Fruit fly (Drosophila melanogaster): Measurements from ENCODE around the gene CG31917.

CG31917 gene

dm6 chr2L:4998571-4999191 lies 12.0 kb downstream of the CG31917 start (continued):
- TF ChIP-seq Trl (optimal IDR thresholded peaks at IDR 0.05) = peak; percentile 23 to 55
- no peak for TF ChIP-seq Trl (GFP tag; optimal IDR thresholded peaks at IDR 0.05)
- TF ChIP-seq GATAe (GFP tag; conservative IDR thresholded peaks at IDR 0.05) = 0 out of 2 replicates have a peak, but pooled peaks have one; percentile 29
- TF ChIP-seq gcm (GFP tag; optimal IDR thresholded peaks at IDR 0.05) = peak; percentile 46
- no peak for TF ChIP-seq CG10209 (GFP tag; optimal IDR thresholded peaks at IDR 0.05)
- no peak for TF ChIP-seq CG30431 (GFP tag; optimal IDR thresholded peaks at IDR 0.05)
- peak; percentile 51 for TF ChIP-seq pros (GFP tag; optimal IDR thresholded peaks at IDR 0.05)
- TF ChIP-seq CG2199 (GFP tag; IDR thresholded peaks at IDR 0.05) = no peak; the same call in 2 of the 3 replicates
- TF ChIP-seq sug (tag; optimal IDR thresholded peaks at IDR 0.05) = peak; percentile 40
- peak; percentile 47 for TF ChIP-seq mirr (GFP tag; optimal IDR thresholded peaks at IDR 0.05)
- TF ChIP-seq fd96Cb (tag; optimal IDR thresholded peaks at IDR 0.05) = no peak
- no peak for TF ChIP-seq Eip74EF (GFP tag; optimal IDR thresholded peaks at IDR 0.05)
- no peak for TF ChIP-seq sqz (GFP tag; optimal IDR thresholded peaks at IDR 0.05)
- TF ChIP-seq btn (GFP tag; optimal IDR thresholded peaks at IDR 0.05) = no peak
- no peak for TF ChIP-seq org-1 (GFP tag; optimal IDR thresholded peaks at IDR 0.05)
- TF ChIP-seq CG12219 (GFP tag; optimal IDR thresholded peaks at IDR 0.05) = no peak
- no peak for TF ChIP-seq en (GFP tag; optimal IDR thresholded peaks at IDR 0.05)
- no peak for TF ChIP-seq Dip3 (GFP tag; optimal IDR thresholded peaks at IDR 0.05)
- TF ChIP-seq vvl (GFP tag; IDR thresholded peaks at IDR 0.05) = no peak

- TF ChIP-seq BEAF-32 (GFP tag; optimal IDR thresholded peaks at IDR 0.05) (peak; percentile 19), Hand (GFP tag; optimal IDR thresholded peaks at IDR 0.05) (no peak), chinmo (GFP tag; IDR thresholded peaks at IDR 0.05; ENCODE audit: partially characterized antibody) (no peak), nerfin-1 (tag; optimal IDR thresholded peaks at IDR 0.05) (no peak), Sin3A (optimal IDR thresholded peaks at IDR 0.05) (no peak), ind (GFP tag; optimal IDR thresholded peaks at IDR 0.05) (no peak), row (GFP tag; IDR thresholded peaks at IDR 0.05) (no peak), ems (GFP tag; optimal IDR thresholded peaks at IDR 0.05) (no peak), Ssrp (tag; optimal IDR thresholded peaks at IDR 0.05) (peak; percentile 14), CG6654 (GFP tag; optimal IDR thresholded peaks at IDR 0.05) (no peak), slp2 (GFP tag; optimal IDR thresholded peaks at IDR 0.05) (no peak), CHES-1-like (GFP tag; optimal IDR thresholded peaks at IDR 0.05) (no peak), da (GFP tag; optimal IDR thresholded peaks at IDR 0.05) (no peak), ro (GFP tag; IDR thresholded peaks at IDR 0.05) (no peak), Bdp1 (GFP tag; optimal IDR thresholded peaks at IDR 0.05) (no peak), CG6791 (GFP tag; IDR thresholded peaks at IDR 0.05; ENCODE audit: partially characterized antibody) (no peak), CoRest (tag; optimal IDR thresholded peaks at IDR 0.05) (no peak), Ets65A (GFP tag) (peak; percentile 80), CG7556 (GFP tag; optimal IDR thresholded peaks at IDR 0.05) (no peak), CG31365 (tag; optimal IDR thresholded peaks at IDR 0.05) (no peak), Ptx1 (GFP tag; IDR thresholded peaks at IDR 0.05) (0 out of 2 replicates have a peak, but pooled peaks have one; percentile 5), CG31388 (GFP tag; optimal IDR thresholded peaks at IDR 0.05) (no peak), corto (GFP tag; optimal IDR thresholded peaks at IDR 0.05) (no peak), Bteb2 (GFP tag; optimal IDR thresholded peaks at IDR 0.05) (no peak), CG15479 (GFP tag; optimal IDR thresholded peaks at IDR 0.05) (peak; percentile 77), CG43689 (GFP tag; IDR thresholded peaks at IDR 0.05) (no peak), CG12769 (tag; optimal IDR thresholded peaks at IDR 0.05) (no peak)
Observed at dm6 chr2L:4998260-4998560, 12.4 kb downstream of the CG31917 start.

Data from whole organism, embryonic.